Fruit fly (Drosophila melanogaster): Measurements from ENCODE around the gene ksh.

The ksh gene

dm6 chrX:19491984-19492584, 2.7 kb downstream of the ksh start, which contains the start of the genes pcm and ND-18 (continued):
- TF ChIP-seq MESR4 (GFP tag; optimal IDR thresholded peaks at IDR 0.05) (peak; percentile 62), HmgZ (tag; optimal IDR thresholded peaks at IDR 0.05) (no peak), CG10565 (GFP tag; optimal IDR thresholded peaks at IDR 0.05) (no peak), Eip74EF (GFP tag; optimal IDR thresholded peaks at IDR 0.05) (no peak), pzg (GFP tag; optimal IDR thresholded peaks at IDR 0.05) (peak; percentile 64), Myb (GFP tag; optimal IDR thresholded peaks at IDR 0.05) (peak; percentile 62), CG10267 (tag; optimal IDR thresholded peaks at IDR 0.05) (peak; percentile 54), CG11085 (GFP tag; IDR thresholded peaks at IDR 0.05) (no peak), Sin3A (optimal IDR thresholded peaks at IDR 0.05) (peak; percentile 90), CG6765 (GFP tag; optimal IDR thresholded peaks at IDR 0.05) (no peak), CG14710 (tag; optimal IDR thresholded peaks at IDR 0.05) (peak; percentile 99), CG15696 (tag; optimal IDR thresholded peaks at IDR 0.05) (no peak), CG15514 (GFP tag; optimal IDR thresholded peaks at IDR 0.05) (peak; percentile 85), CG17186 (GFP tag; optimal IDR thresholded peaks at IDR 0.05) (peak; percentile 41), gfzf (GFP tag; optimal IDR thresholded peaks at IDR 0.05) (peak; percentile 78), Elba2 (GFP tag; optimal IDR thresholded peaks at IDR 0.05) (peak; percentile 60), Mrtf (GFP tag; IDR thresholded peaks at IDR 0.05) (no peak), CG13123 (GFP tag; optimal IDR thresholded peaks at IDR 0.05) (no peak), phol (tag; optimal IDR thresholded peaks at IDR 0.05) (peak; percentile 35), peb (GFP tag; IDR thresholded peaks at IDR 0.05) (no peak), unc-4 (GFP tag; IDR thresholded peaks at IDR 0.05; ENCODE audit: partially characterized antibody) (0 out of 2 replicates have a peak, but pooled peaks have one; percentile 22), hbn (GFP tag; IDR thresholded peaks at IDR 0.05; ENCODE audit: partially characterized antibody) (0 out of 2 replicates have a peak, but pooled peaks have one; percentile 11), CG7745 (tag; optimal IDR thresholded peaks at IDR 0.05) (no peak), CG30020 (tag; optimal IDR thresholded peaks at IDR 0.05) (peak; percentile 23), insv (GFP tag; optimal IDR thresholded peaks at IDR 0.05) (peak; percentile 90 to 98), knrl (GFP tag; IDR thresholded peaks at IDR 0.05; ENCODE audit: partially characterized antibody) (0 out of 3 replicates have a peak, but pooled peaks have one; percentile 28), Bgb (GFP tag; IDR thresholded peaks at IDR 0.05; ENCODE audit: partially characterized antibody) (peak; percentile 6; the same call in 1 of the 2 replicates), Ets97D (GFP tag; optimal IDR thresholded peaks at IDR 0.05) (peak; percentile 38), CG11504 (tag; optimal IDR thresholded peaks at IDR 0.05) (peak; percentile 96), CG9437 (GFP tag; optimal IDR thresholded peaks at IDR 0.05) (peak; percentile 60), amos (GFP tag; IDR thresholded peaks at IDR 0.05; ENCODE audit: partially characterized antibody) (peak; percentile 18), sna (GFP tag; IDR thresholded peaks at IDR 0.05; ENCODE audit: partially characterized antibody) (no peak), klu (GFP tag; IDR thresholded peaks at IDR 0.05) (no peak), Sry-δ (GFP tag; optimal IDR thresholded peaks at IDR 0.05) (peak; percentile 64), Hey (tag; optimal IDR thresholded peaks at IDR 0.05) (no peak), Scr (GFP tag; IDR thresholded peaks at IDR 0.05; ENCODE audit: partially characterized antibody) (0 out of 2 replicates have a peak, but pooled peaks have one; percentile 19), Ravus (GFP tag; IDR thresholded peaks at IDR 0.05) (no peak), nmo (GFP tag; optimal IDR thresholded peaks at IDR 0.05) (peak; percentile 9), caup (GFP tag; optimal IDR thresholded peaks at IDR 0.05; ENCODE audit: severe bottlenecking) (no peak), CG7987 (GFP tag; optimal IDR thresholded peaks at IDR 0.05) (no peak), E2f2 (GFP tag; IDR thresholded peaks at IDR 0.05) (peak; percentile 74), CG9609 (GFP tag; optimal IDR thresholded peaks at IDR 0.05) (peak; percentile 28), cad (GFP tag; optimal IDR thresholded peaks at IDR 0.05) (no peak), CG17359 (tag; optimal IDR thresholded peaks at IDR 0.05) (no peak), lilli (GFP tag; optimal IDR thresholded peaks at IDR 0.05) (peak; percentile 31), CG6689 (GFP tag; IDR thresholded peaks at IDR 0.05) (no peak), pb (GFP tag; optimal IDR thresholded peaks at IDR 0.05) (no peak), dm (GFP tag; optimal IDR thresholded peaks at IDR 0.05) (peak; percentile 27), sens (GFP tag) (peak; percentile 76)
